Worm (Caenorhabditis elegans) whole organism, L1 larva: ENCODE data around the gene F23F1.2.

Source experiments
- C04F5.9 ChIP-seq: sonication (generic microtip); optimal IDR thresholded peaks from 2 replicates; lab custom pipeline; 2016; ENCODE audit warnings: missing genetic modification characterization, missing compliant biosample characterization
- C16A3.4 ChIP-seq: fragments of 150-350 bp; optimal IDR thresholded peaks from 2 replicates; lab custom pipeline; 2014; ENCODE audit warnings: missing biosample characterization, missing genetic modification characterization
- C34B4.2 ChIP-seq: sonication (generic microtip); optimal IDR thresholded peaks from 2 replicates; lab custom pipeline; 2017; ENCODE audit warnings: mild to moderate bottlenecking, missing genetic modification characterization, missing compliant biosample characterization
- F16B12.6 ChIP-seq: fragments of 150-350 bp; optimal IDR thresholded peaks from 2 replicates; lab custom pipeline; 2014; ENCODE audit warnings: missing biosample characterization, missing genetic modification characterization
- aha-1 ChIP-seq: fragments of 150-350 bp; optimal IDR thresholded peaks from 2 replicates; lab custom pipeline; 2014; ENCODE audit warnings: missing biosample characterization, missing genetic modification characterization
- blmp-1 ChIP-seq: fragments of 150-350 bp; optimal IDR thresholded peaks from 2 replicates; lab custom pipeline; 2014; ENCODE audit warnings: missing biosample characterization, missing genetic modification characterization
- ceh-8 ChIP-seq: fragments of 200-800 bp; sonication (Bioruptor generic); optimal IDR thresholded peaks from 2 replicates; lab custom pipeline; 2018; ENCODE audit warnings: mild to moderate bottlenecking, missing genetic modification characterization, moderate library complexity, missing compliant biosample characterization
- ceh-82 ChIP-seq, 3 experiments: fragments of 150-350 bp in 1 of 3; sonication (generic microtip) in 2 of 3; optimal IDR thresholded peaks; 2 replicates each; lab custom pipeline; 2014 to 2017; ENCODE audit warnings: missing biosample characterization in 3 of 3, missing genetic modification characterization in 3 of 3
- ceh-88 ChIP-seq: fragments of 200-800 bp; sonication (Bioruptor generic); IDR thresholded peaks from 2 replicates; pipeline ENCODE4 v1.3.6; 2022; ENCODE audit warnings: missing genetic modification characterization, missing compliant biosample characterization
- ceh-90 ChIP-seq: sonication (generic microtip); optimal IDR thresholded peaks from 2 replicates; lab custom pipeline; 2016; ENCODE audit warnings: missing genetic modification characterization, missing compliant biosample characterization
- dpl-1 ChIP-seq, 3 experiments: fragments of 150-350 bp in 2 of 3; sonication (generic microtip) in 1 of 3; optimal IDR thresholded peaks; 2 replicates each; lab custom pipeline; 2014 to 2017; ENCODE audit warnings: missing biosample characterization in 3 of 3, missing genetic modification characterization in 3 of 3, missing genetic modification reagents in 3 of 3
- dsc-1 ChIP-seq: sonication (generic microtip); optimal IDR thresholded peaks from 2 replicates; lab custom pipeline; 2016; ENCODE audit warnings: mild to moderate bottlenecking, missing genetic modification characterization, missing compliant biosample characterization
- egl-13 ChIP-seq: sonication (generic microtip); optimal IDR thresholded peaks from 2 replicates; lab custom pipeline; 2016; ENCODE audit warnings: missing genotype, missing genetic modification reagents, missing genetic modification characterization, missing compliant biosample characterization
- elt-2 ChIP-seq: sonication (generic microtip); optimal IDR thresholded peaks from 2 replicates; lab custom pipeline; 2016; ENCODE audit warnings: missing genetic modification characterization, mild to moderate bottlenecking, inconsistent platforms, missing compliant biosample characterization, missing genetic modification reagents
- ets-5 ChIP-seq: fragments of 200-800 bp; sonication (Bioruptor generic); IDR thresholded peaks from 2 replicates; pipeline ENCODE4 v1.3.6; 2022; ENCODE audit warnings: missing genetic modification characterization, missing compliant biosample characterization
- fkh-4 ChIP-seq: sonication (generic microtip); optimal IDR thresholded peaks from 2 replicates; lab custom pipeline; 2016; ENCODE audit warnings: missing compliant biosample characterization, missing genetic modification characterization, borderline replicate concordance
- hpl-2 ChIP-seq: fragments of 150-350 bp; optimal IDR thresholded peaks from 2 replicates; lab custom pipeline; 2014; ENCODE audit warnings: missing biosample characterization, missing genetic modification reagents, missing genetic modification characterization
- isw-1 ChIP-seq: fragments of 200-800 bp; sonication (Bioruptor generic); IDR thresholded peaks from 2 replicates; pipeline ENCODE4 v1.3.6; 2022; ENCODE audit warnings: missing genetic modification characterization, missing compliant biosample characterization
- jun-1 ChIP-seq: fragments of 150-350 bp; optimal IDR thresholded peaks from 2 replicates; lab custom pipeline; 2014; ENCODE audit warnings: missing biosample characterization, missing genetic modification reagents, missing genetic modification characterization
- lin-13 ChIP-seq: fragments of 150-350 bp; optimal IDR thresholded peaks from 2 replicates; lab custom pipeline; 2014; ENCODE audit warnings: missing biosample characterization, missing genetic modification reagents, missing genetic modification characterization
- lin-14 ChIP-seq: fragments of 200-800 bp; sonication (Bioruptor generic); optimal IDR thresholded peaks from 2 replicates; lab custom pipeline; 2018; ENCODE audit warnings: mild to moderate bottlenecking, missing genetic modification characterization, moderate library complexity, missing compliant biosample characterization
- lin-15B ChIP-seq: fragments of 150-350 bp; sonication (generic microtip); optimal IDR thresholded peaks from 3 replicates; lab custom pipeline; 2014; ENCODE audit warnings: missing biosample characterization, missing genetic modification characterization
- lin-35 ChIP-seq, 2 experiments: fragments of 150-350 bp; optimal IDR thresholded peaks; 2 replicates each; lab custom pipeline; 2014; ENCODE audit warnings: missing biosample characterization in 2 of 2, missing genetic modification characterization in 2 of 2, missing genetic modification reagents in 2 of 2
- lir-3 ChIP-seq: sonication (generic microtip); optimal IDR thresholded peaks from 2 replicates; lab custom pipeline; 2016; ENCODE audit warnings: mild to moderate bottlenecking, missing genetic modification characterization, moderate library complexity, missing compliant biosample characterization; ENCODE audit not compliant: poor library complexity
- lsy-2 ChIP-seq, 2 experiments: fragments of 150-350 bp; optimal IDR thresholded peaks; 2 replicates each; lab custom pipeline; 2014; ENCODE audit warnings: missing biosample characterization in 2 of 2, missing genetic modification characterization in 2 of 2
- mab-9 ChIP-seq: fragments of 200-800 bp; sonication (Bioruptor generic); IDR thresholded peaks from 2 replicates; pipeline ENCODE4 v1.3.6; 2022; ENCODE audit warnings: missing genetic modification reagents, missing genetic modification characterization, missing compliant biosample characterization
- mdl-1 ChIP-seq, 2 experiments: fragments of 150-350 bp; optimal IDR thresholded peaks; 2 replicates each; lab custom pipeline; 2014 to 2017; ENCODE audit warnings: missing biosample characterization in 2 of 2, missing genetic modification characterization in 2 of 2, inconsistent platforms in 1 of 2
- mep-1 ChIP-seq: fragments of 150-350 bp; optimal IDR thresholded peaks from 2 replicates; lab custom pipeline; 2014; ENCODE audit warnings: missing biosample characterization, missing genetic modification characterization
- nhr-20 ChIP-seq: sonication (generic microtip); optimal IDR thresholded peaks from 2 replicates; lab custom pipeline; 2016; ENCODE audit warnings: mild to moderate bottlenecking, missing genetic modification characterization, missing compliant biosample characterization
- nhr-28 ChIP-seq: fragments of 150-350 bp; optimal IDR thresholded peaks from 2 replicates; lab custom pipeline; 2014; ENCODE audit warnings: missing biosample characterization, missing genetic modification characterization
- nhr-71 ChIP-seq: sonication (generic microtip); optimal IDR thresholded peaks from 2 replicates; lab custom pipeline; 2016; ENCODE audit warnings: mild to moderate bottlenecking, missing genetic modification characterization, moderate library complexity, missing compliant biosample characterization
- nhr-77 ChIP-seq: fragments of 150-350 bp; optimal IDR thresholded peaks from 2 replicates; lab custom pipeline; 2014; ENCODE audit warnings: missing biosample characterization, missing genetic modification characterization
- nhr-90 ChIP-seq: sonication (generic microtip); optimal IDR thresholded peaks from 2 replicates; lab custom pipeline; 2016; ENCODE audit warnings: mild to moderate bottlenecking, missing genetic modification characterization, missing compliant biosample characterization; ENCODE audit not compliant: poor library complexity
- pag-3 ChIP-seq: sonication (generic microtip); optimal IDR thresholded peaks from 2 replicates; lab custom pipeline; 2017; ENCODE audit warnings: missing genetic modification characterization, mild to moderate bottlenecking, missing compliant biosample characterization, antibody characterized with exemption, borderline replicate concordance; ENCODE audit not compliant: insufficient read depth
- pax-3 ChIP-seq: fragments of 200-800 bp; sonication (Bioruptor generic); optimal IDR thresholded peaks from 2 replicates; lab custom pipeline; 2018; ENCODE audit warnings: mild to moderate bottlenecking, missing genetic modification characterization, moderate library complexity, missing compliant biosample characterization
- pqm-1 ChIP-seq: sonication (generic microtip); optimal IDR thresholded peaks from 3 replicates; lab custom pipeline; 2017; ENCODE audit warnings: missing biosample characterization, missing genetic modification characterization
- rnt-1 ChIP-seq: sonication (generic microtip); optimal IDR thresholded peaks from 2 replicates; lab custom pipeline; 2016; ENCODE audit warnings: mild to moderate bottlenecking, missing genetic modification characterization, moderate library complexity, missing compliant biosample characterization
- skn-1 ChIP-seq: fragments of 150-350 bp; optimal IDR thresholded peaks from 2 replicates; lab custom pipeline; 2014; ENCODE audit warnings: missing biosample characterization, missing genetic modification characterization
- snpc-4 ChIP-seq: fragments of 150-350 bp; optimal IDR thresholded peaks from 2 replicates; lab custom pipeline; 2014; ENCODE audit warnings: missing biosample characterization, missing genetic modification characterization
- snu-23 ChIP-seq: sonication (generic microtip); optimal IDR thresholded peaks from 2 replicates; lab custom pipeline; 2016; ENCODE audit warnings: missing genetic modification characterization, missing compliant biosample characterization
- sox-4 ChIP-seq: sonication (generic microtip); optimal IDR thresholded peaks from 2 replicates; lab custom pipeline; 2016; ENCODE audit warnings: missing genetic modification characterization, missing compliant biosample characterization
- sup-37 ChIP-seq: fragments of 200-800 bp; sonication (Bioruptor generic); optimal IDR thresholded peaks from 2 replicates; lab custom pipeline; 2018; ENCODE audit warnings: mild to moderate bottlenecking, missing genetic modification characterization, missing compliant biosample characterization
- swsn-7 ChIP-seq: sonication (generic microtip); optimal IDR thresholded peaks from 2 replicates; lab custom pipeline; 2016; ENCODE audit warnings: missing genetic modification characterization, missing compliant biosample characterization
- tlp-1 ChIP-seq: fragments of 150-350 bp; optimal IDR thresholded peaks from 2 replicates; lab custom pipeline; 2014; ENCODE audit warnings: missing biosample characterization, missing genetic modification characterization
- unc-130 ChIP-seq: fragments of 150-350 bp; optimal IDR thresholded peaks from 2 replicates; lab custom pipeline; 2017; ENCODE audit warnings: missing biosample characterization, missing genetic modification characterization, inconsistent platforms
- zag-1 ChIP-seq: fragments of 150-350 bp; optimal IDR thresholded peaks from 2 replicates; lab custom pipeline; 2014; ENCODE audit warnings: missing biosample characterization, missing genetic modification characterization
- zip-4 ChIP-seq: fragments of 200-800 bp; sonication (Bioruptor generic); optimal IDR thresholded peaks from 2 replicates; lab custom pipeline; 2018; ENCODE audit warnings: mild to moderate bottlenecking, missing genetic modification characterization, moderate library complexity, missing compliant biosample characterization
- ztf-11 ChIP-seq, 2 experiments: sonication (generic microtip); optimal IDR thresholded peaks; 2 replicates each; lab custom pipeline; 2016 to 2017; ENCODE audit warnings: missing genetic modification characterization in 2 of 2, missing biosample characterization in 1 of 2, missing compliant biosample characterization in 1 of 2
- ztf-4 ChIP-seq: fragments of 150-350 bp; optimal IDR thresholded peaks from 2 replicates; lab custom pipeline; 2014; ENCODE audit warnings: missing biosample characterization, missing genetic modification characterization

F23F1.2 gene

ce11 chrII:23739-24138 lies 10.3 kb upstream of the F23F1.2 start:
- 0 out of 2 replicates have a peak, but pooled peaks have one; percentile 17 for TF ChIP-seq mab-9 (GFP tag; lab: Robert Waterston, UW)
- no peak for TF ChIP-seq lin-35 (GFP tag; optimal IDR thresholded peaks at IDR 0.05; lab: Kevin White, UChicago)
- TF ChIP-seq, all 84 proteins: peak for 1

DNA sequence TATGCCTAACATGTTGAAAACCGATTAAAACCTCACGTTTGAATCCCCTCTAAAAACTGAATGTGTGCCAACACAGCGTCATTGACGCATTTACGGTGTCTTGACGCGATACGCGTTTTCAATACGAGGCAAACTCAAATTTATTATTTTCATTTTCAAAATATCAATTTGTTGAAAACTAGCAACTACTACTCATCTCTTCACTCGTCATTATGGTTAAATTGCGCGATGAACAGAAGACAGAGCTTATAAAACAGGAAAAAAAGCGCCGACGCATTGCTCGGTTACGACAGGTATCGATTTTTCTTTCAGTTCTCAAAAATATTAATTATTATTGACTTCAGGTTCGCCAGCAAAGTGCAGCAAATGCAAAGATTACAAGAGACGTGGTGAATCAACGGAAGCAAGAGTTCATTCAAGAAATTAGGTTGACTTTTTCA lies 9.4 kb upstream of the F23F1.2 start, which contains the start of gene enee-1:
enee-1 (plus strand) TSS at position 108 of the 440 bp plus-strand sequence.
- TF ChIP-seq skn-1, result peak; percentile 86
- peak; percentile 32 for TF ChIP-seq zip-4 (GFP tag; lab: Kevin White, UChicago)
- peak; percentile 86 for TF ChIP-seq isw-1 (GFP tag; lab: Robert Waterston, UW)
- TF ChIP-seq lin-13 (GFP tag; lab: Kevin White, UChicago), result peak; percentile 90
- peak; percentile 68 for TF ChIP-seq F16B12.6 (tag; lab: Kevin White, UChicago)
- TF ChIP-seq nhr-77, result peak; percentile 80
- TF ChIP-seq hpl-2, result no peak
- TF ChIP-seq pax-3 (tag; lab: Kevin White, UChicago), result peak; percentile 66
- TF ChIP-seq C34B4.2 (tag; lab: Kevin White, UChicago), result peak; percentile 26
- peak; percentile 50 for TF ChIP-seq fkh-4
- TF ChIP-seq C04F5.9 (tag; lab: Kevin White, UChicago), result peak; percentile 72
- no peak for TF ChIP-seq ceh-8 (GFP tag; lab: Kevin White, UChicago)
- peak; percentile 83 for TF ChIP-seq lin-15B (tag; lab: Kevin White, UChicago)
- peak; percentile 72 for TF ChIP-seq zag-1
- TF ChIP-seq dsc-1 (tag; lab: Kevin White, UChicago), result peak; percentile 88
- TF ChIP-seq blmp-1 (tag; lab: Kevin White, UChicago), result peak; percentile 76
- no peak for TF ChIP-seq tlp-1 (tag; lab: Kevin White, UChicago)
- TF ChIP-seq elt-2 (tag; lab: Kevin White, UChicago), result peak; percentile 45
- TF ChIP-seq jun-1 (tag; lab: Kevin White, UChicago), result peak; percentile 86
- no peak for TF ChIP-seq nhr-28 (tag; lab: Kevin White, UChicago)
- TF ChIP-seq nhr-71 (tag; lab: Kevin White, UChicago), result peak; percentile 93
- peak; percentile 95 to 99 (median 98) for TF ChIP-seq dpl-1 (GFP tag; optimal IDR thresholded peaks at IDR 0.05; lab: Kevin White, UChicago)
- TF ChIP-seq lsy-2 (tag; optimal IDR thresholded peaks at IDR 0.05; lab: Kevin White, UChicago), result peak; percentile 89 to 95
- peak; percentile 61 for TF ChIP-seq aha-1 (tag; lab: Kevin White, UChicago)
- TF ChIP-seq ztf-4, result peak; percentile 89
- TF ChIP-seq ceh-88, result peak; percentile 72
- peak; percentile 91 for TF ChIP-seq C16A3.4 (tag; lab: Kevin White, UChicago)
- TF ChIP-seq pqm-1 (tag; lab: Kevin White, UChicago), result no peak
- TF ChIP-seq mep-1 (tag; lab: Kevin White, UChicago), result peak; percentile 90
- peak; percentile 61 for TF ChIP-seq sup-37 (GFP tag; lab: Kevin White, UChicago)
- no peak for TF ChIP-seq ceh-90 (tag; lab: Kevin White, UChicago)
- TF ChIP-seq lin-35 (GFP tag; optimal IDR thresholded peaks at IDR 0.05; lab: Kevin White, UChicago), result peak; percentile 98 to 100
- peak; percentile 91 for TF ChIP-seq snu-23 (GFP tag; lab: Kevin White, UChicago)
- peak; percentile 71 for TF ChIP-seq egl-13 (tag; lab: Kevin White, UChicago)
- TF ChIP-seq sox-4 (tag; lab: Kevin White, UChicago), result peak; percentile 43
- peak; percentile 76 for TF ChIP-seq unc-130 (tag; lab: Kevin White, UChicago)
- peak; percentile 86 for TF ChIP-seq swsn-7 (tag; lab: Kevin White, UChicago)
- TF ChIP-seq snpc-4, result peak; percentile 61
- TF ChIP-seq rnt-1 (tag; lab: Kevin White, UChicago), result peak; percentile 90
- TF ChIP-seq mdl-1 (tag; optimal IDR thresholded peaks at IDR 0.05; lab: Kevin White, UChicago), result peak in 1 of 2 experiments; percentile 80
- TF ChIP-seq mab-9 (GFP tag; lab: Robert Waterston, UW), result peak; percentile 56
- TF ChIP-seq nhr-20 (tag; lab: Kevin White, UChicago), result peak; percentile 81
- peak; percentile 78 for TF ChIP-seq lin-14 (GFP tag; lab: Kevin White, UChicago)
- peak in 1 of 2 experiments; percentile 74 for TF ChIP-seq ztf-11 (tag; optimal IDR thresholded peaks at IDR 0.05; lab: Kevin White, UChicago)
- TF ChIP-seq lir-3, result peak; percentile 38
- 0 out of 2 replicates have a peak, but pooled peaks have one; percentile 83 for TF ChIP-seq ets-5
- TF ChIP-seq nhr-90 (tag; lab: Kevin White, UChicago), result peak; percentile 72
- no peak for TF ChIP-seq pag-3
- TF ChIP-seq ceh-82 (tag; optimal IDR thresholded peaks at IDR 0.05; lab: Kevin White, UChicago), result peak; percentile 89 to 93 (median 92)
